Fruit fly (Drosophila melanogaster): ENCODE measurements around the gene Rh7.

Rh7 gene

DNA sequence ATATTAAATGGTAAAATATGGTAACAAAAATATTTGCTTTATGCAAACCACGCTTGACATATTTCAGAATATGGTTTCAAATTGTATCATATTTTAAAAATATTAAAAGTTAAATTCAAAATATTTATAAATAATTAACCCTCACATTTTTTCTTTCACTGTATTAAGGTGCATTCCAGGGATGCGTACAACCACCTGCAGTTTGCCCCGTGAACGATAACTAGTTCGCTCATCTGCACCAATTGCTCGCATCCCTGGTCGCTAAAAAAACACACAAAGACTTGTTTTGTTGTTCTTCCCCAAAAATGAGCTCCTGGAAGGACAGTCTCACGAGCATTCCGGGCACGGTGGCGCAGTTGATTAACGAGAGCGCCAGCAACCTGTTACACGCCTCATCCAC is 43.4 kb downstream of the Rh7 start, which contains the start of gene DEF8 (continued):
- TF ChIP-seq Lim3 (GFP tag; IDR thresholded peaks at IDR 0.05): peak; percentile 42; the same call in 1 of the 2 replicates
- TF ChIP-seq ab (GFP tag; optimal IDR thresholded peaks at IDR 0.05): no peak
- no peak for TF ChIP-seq CG2129 (GFP tag; IDR thresholded peaks at IDR 0.05; ENCODE audit: partially characterized antibody)
- TF ChIP-seq CG7786 (GFP tag; optimal IDR thresholded peaks at IDR 0.05): peak; percentile 3
- peak; percentile 25 for TF ChIP-seq ac (GFP tag; optimal IDR thresholded peaks at IDR 0.05)
- TF ChIP-seq CG10274 (GFP tag; optimal IDR thresholded peaks at IDR 0.05): no peak
- peak; percentile 85 for TF ChIP-seq tin (GFP tag; optimal IDR thresholded peaks at IDR 0.05)
- peak; percentile 94 for TF ChIP-seq ftz-f1 (GFP tag; optimal IDR thresholded peaks at IDR 0.05)
- TF ChIP-seq CG11723 (GFP tag; optimal IDR thresholded peaks at IDR 0.05): peak; percentile 68
- peak; percentile 96 for TF ChIP-seq CG17361 (GFP tag; IDR thresholded peaks at IDR 0.05)
- no peak for TF ChIP-seq hbn (GFP tag; IDR thresholded peaks at IDR 0.05; ENCODE audit: partially characterized antibody)
- TF ChIP-seq ind (GFP tag; optimal IDR thresholded peaks at IDR 0.05): peak; percentile 79
- TF ChIP-seq aop (GFP tag; IDR thresholded peaks at IDR 0.05): peak; percentile 55; the same call in 1 of the 2 replicates
- peak; percentile 58 for TF ChIP-seq CG9215 (GFP tag; IDR thresholded peaks at IDR 0.05)
- no peak for TF ChIP-seq Side (GFP tag; optimal IDR thresholded peaks at IDR 0.05)
- peak; percentile 31 for TF ChIP-seq org-1 (GFP tag; optimal IDR thresholded peaks at IDR 0.05)
- TF ChIP-seq CG12942 (GFP tag; optimal IDR thresholded peaks at IDR 0.05): peak; percentile 77
- no peak for TF ChIP-seq CkIIα-i1 (GFP tag; IDR thresholded peaks at IDR 0.05)
- TF ChIP-seq CG13894 (tag; optimal IDR thresholded peaks at IDR 0.05): no peak
- peak; percentile 90 for TF ChIP-seq ase (GFP tag; IDR thresholded peaks at IDR 0.05)
- peak; percentile 65 for TF ChIP-seq CG16815 (GFP tag; optimal IDR thresholded peaks at IDR 0.05)
- no peak for TF ChIP-seq pfk (GFP tag; optimal IDR thresholded peaks at IDR 0.05)
- peak; percentile 86 for TF ChIP-seq CG10147 (GFP tag; optimal IDR thresholded peaks at IDR 0.05)
- peak; percentile 83 for TF ChIP-seq scrt (GFP tag; optimal IDR thresholded peaks at IDR 0.05)
- peak; percentile 89 for TF ChIP-seq ci (GFP tag; IDR thresholded peaks at IDR 0.05)
- peak; percentile 72 for TF ChIP-seq CG7987 (GFP tag; optimal IDR thresholded peaks at IDR 0.05)
- peak; percentile 78 for TF ChIP-seq Asciz (GFP tag; optimal IDR thresholded peaks at IDR 0.05)
- TF ChIP-seq hb (GFP tag; IDR thresholded peaks at IDR 0.05; ENCODE audit: partially characterized antibody): no peak
- TF ChIP-seq fru (optimal IDR thresholded peaks at IDR 0.05): no peak
- TF ChIP-seq Adf1 (GFP tag; IDR thresholded peaks at IDR 0.05): peak; percentile 54; the same call in 1 of the 2 replicates
- 0 out of 2 replicates have a peak, but pooled peaks have one; percentile 22 for TF ChIP-seq gt (GFP tag; IDR thresholded peaks at IDR 0.05)
- TF ChIP-seq pho (GFP tag; optimal IDR thresholded peaks at IDR 0.05): peak; percentile 42
- peak; percentile 53; the same call in 1 of the 2 replicates for TF ChIP-seq Bgb (GFP tag; IDR thresholded peaks at IDR 0.05; ENCODE audit: partially characterized antibody)
- TF ChIP-seq CG10543 (GFP tag; optimal IDR thresholded peaks at IDR 0.05): peak; percentile 40
- peak; percentile 44 for TF ChIP-seq MTF-1 (GFP tag; optimal IDR thresholded peaks at IDR 0.05; ENCODE audit: borderline replicate concordance)
- peak; percentile 19 for TF ChIP-seq pnt (GFP tag; optimal IDR thresholded peaks at IDR 0.05)
- TF ChIP-seq CG13287 (GFP tag; IDR thresholded peaks at IDR 0.05; ENCODE audit: partially characterized antibody): peak; percentile 38; the same call in 1 of the 2 replicates
- no peak for TF ChIP-seq ham (GFP tag; IDR thresholded peaks at IDR 0.05)
- peak; percentile 51 for TF ChIP-seq Six4 (GFP tag; optimal IDR thresholded peaks at IDR 0.05)
- peak; percentile 75; the same call in 2 of the 3 replicates for TF ChIP-seq so (GFP tag; IDR thresholded peaks at IDR 0.05)
- TF ChIP-seq CG12071 (GFP tag; optimal IDR thresholded peaks at IDR 0.05): no peak
- TF ChIP-seq HHEX (GFP tag; optimal IDR thresholded peaks at IDR 0.05): peak; percentile 79
- TF ChIP-seq Lhr (GFP tag; optimal IDR thresholded peaks at IDR 0.05): peak; percentile 64
- no peak for TF ChIP-seq fd64A (GFP tag; optimal IDR thresholded peaks at IDR 0.05)
- TF ChIP-seq Hr78 (GFP tag; optimal IDR thresholded peaks at IDR 0.05): no peak
- 0 out of 2 replicates have a peak, but pooled peaks have one; percentile 29 for TF ChIP-seq CG17612 (GFP tag; IDR thresholded peaks at IDR 0.05)
- peak; percentile 92 for TF ChIP-seq CG10979 (tag; optimal IDR thresholded peaks at IDR 0.05)
- peak; percentile 78 for TF ChIP-seq H15 (GFP tag; IDR thresholded peaks at IDR 0.05)
- no peak for TF ChIP-seq CG34224 (GFP tag; IDR thresholded peaks at IDR 0.05; ENCODE audit: partially characterized antibody)
- no peak for TF ChIP-seq CG3995 (GFP tag; optimal IDR thresholded peaks at IDR 0.05)

Measured in whole organism, embryonic.